Fruit fly (Drosophila melanogaster) Kc167 (cell line): ENCODE results near the gene Jasper.

Experiments used
- Sin3A ChIP-seq: fragments of >200 bp; optimal IDR thresholded peaks from 2 replicates; lab custom pipeline; 2018; ENCODE audit warnings: missing external identifiers
- psq ChIP-seq: fragments of >200 bp; optimal IDR thresholded peaks from 2 replicates; lab custom pipeline; 2017; ENCODE audit warnings: missing external identifiers

DNA sequence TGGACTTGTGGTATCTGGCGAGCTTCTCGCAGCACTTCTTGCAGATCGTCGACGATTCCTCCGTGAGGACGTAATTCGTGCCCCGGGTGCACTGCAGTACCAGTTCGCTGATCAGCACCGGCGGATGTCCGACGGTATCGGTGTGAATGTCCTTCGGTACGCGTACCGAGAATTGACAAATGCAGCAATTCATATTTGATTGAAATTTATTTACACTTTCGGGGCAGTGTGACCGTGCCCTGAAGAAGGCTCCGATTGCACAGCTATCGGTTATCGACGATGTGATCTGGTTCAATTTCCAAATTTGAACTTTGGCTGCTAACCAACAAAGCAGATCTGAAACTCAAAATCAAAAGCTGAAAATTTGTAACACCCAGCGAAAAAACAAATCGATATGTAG is 15.7 kb upstream of the Jasper start, which contains the start of gene ZIPIC:
- TF ChIP-seq Sin3A (lab: Kevin White, UChicago) (no peak), psq (lab: Kevin White, UChicago) (no peak)
